Fruit fly (Drosophila melanogaster): Measurements from ENCODE around the gene Dsk.
A peak's percentile ranks its signal among the peaks of the same experiment; 100 is the strongest.

Gene Dsk

DNA sequence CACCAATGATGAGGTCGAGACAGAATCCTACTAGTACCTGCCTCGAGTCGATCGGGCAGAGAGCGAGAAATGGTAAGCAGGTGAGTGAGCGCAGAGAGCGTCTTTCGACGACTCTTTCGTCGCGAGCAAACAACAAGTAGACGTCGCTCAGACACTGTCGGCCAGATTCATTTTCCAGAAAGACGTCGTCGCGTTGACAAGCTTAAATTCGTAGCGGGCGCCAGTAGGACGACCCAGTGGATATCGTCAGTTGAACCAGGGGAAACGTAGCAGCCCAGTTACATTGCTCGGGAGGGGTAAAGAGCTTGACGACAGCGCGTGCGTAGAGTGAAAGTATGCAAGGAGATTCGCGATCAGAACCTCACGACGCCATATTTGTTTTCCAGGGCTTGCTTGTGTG, 15.6 kb downstream of the Dsk start, which contains the start of gene CG12581 (continued):
- TF ChIP-seq amos (GFP tag; IDR thresholded peaks at IDR 0.05; ENCODE audit: partially characterized antibody) (peak; percentile 20; the same call in 1 of the 2 replicates), CG34422 (GFP tag; IDR thresholded peaks at IDR 0.05) (no peak), inv (GFP tag; IDR thresholded peaks at IDR 0.05; ENCODE audit: partially characterized antibody) (peak; percentile 32; the same call in 1 of the 2 replicates), CG6791 (GFP tag; IDR thresholded peaks at IDR 0.05; ENCODE audit: partially characterized antibody) (0 out of 3 replicates have a peak, but pooled peaks have one; percentile 9), Dip3 (GFP tag; optimal IDR thresholded peaks at IDR 0.05) (no peak), mld (GFP tag; IDR thresholded peaks at IDR 0.05; ENCODE audit: partially characterized antibody) (peak; percentile 57; the same call in 1 of the 3 replicates), Mad (GFP tag; optimal IDR thresholded peaks at IDR 0.05) (no peak), bcd (GFP tag; optimal IDR thresholded peaks at IDR 0.05) (no peak), CG3163 (GFP tag; optimal IDR thresholded peaks at IDR 0.05) (peak; percentile 22), grn (GFP tag; optimal IDR thresholded peaks at IDR 0.05) (peak; percentile 28), MTF-1 (GFP tag; optimal IDR thresholded peaks at IDR 0.05; ENCODE audit: borderline replicate concordance) (no peak), Ets65A (GFP tag) (peak; percentile 46), Trl (optimal IDR thresholded peaks at IDR 0.05) (peak; percentile 59 to 75), Trl (GFP tag; optimal IDR thresholded peaks at IDR 0.05) (no peak)

dm6 chr3R:4162135-4162534, 27.9 kb downstream of the Dsk start, which contains the start of gene CG40198:
Gene CG40198 (minus strand): TSS chr3R:4162235.
- TF ChIP-seq CG10431 (GFP tag; optimal IDR thresholded peaks at IDR 0.05) (no peak), CG8388 (GFP tag; optimal IDR thresholded peaks at IDR 0.05) (no peak), Dip3 (GFP tag; optimal IDR thresholded peaks at IDR 0.05) (no peak), sr (GFP tag; IDR thresholded peaks at IDR 0.05) (no peak), Dll (GFP tag; IDR thresholded peaks at IDR 0.05; ENCODE audit: partially characterized antibody) (no peak), Fer3 (tag; optimal IDR thresholded peaks at IDR 0.05) (no peak), amos (GFP tag; IDR thresholded peaks at IDR 0.05; ENCODE audit: partially characterized antibody) (no peak), CG7271 (tag; optimal IDR thresholded peaks at IDR 0.05) (no peak), CG15514 (GFP tag; optimal IDR thresholded peaks at IDR 0.05) (no peak), Awh (GFP tag; IDR thresholded peaks at IDR 0.05) (no peak), dysf (GFP tag; IDR thresholded peaks at IDR 0.05) (no peak), twi (tag; optimal IDR thresholded peaks at IDR 0.05) (no peak), crol (GFP tag; IDR thresholded peaks at IDR 0.05) (no peak), sim (GFP tag; IDR thresholded peaks at IDR 0.05) (no peak), CG5245 (GFP tag; optimal IDR thresholded peaks at IDR 0.05) (no peak)

All from whole organism, embryonic.